Worm (Caenorhabditis elegans) whole organism, young adult: ENCODE results near the gene ZK632.11.
A peak's percentile ranks its signal among the peaks of the same experiment; 100 is the strongest.

Experiments used
- B0261.1 ChIP-seq: sonication (generic microtip); optimal IDR thresholded peaks from 2 replicates; lab custom pipeline; 2016; ENCODE audit warnings: mild to moderate bottlenecking, missing genetic modification characterization, moderate library complexity, missing compliant biosample characterization
- C06A6.2 ChIP-seq: fragments of 200-800 bp; sonication (Bioruptor generic); conservative IDR thresholded peaks from 2 replicates; pipeline ENCODE4 v1.3.6; 2022; ENCODE audit warnings: missing genetic modification characterization, missing compliant biosample characterization
- D2030.7 ChIP-seq: fragments of 200-800 bp; sonication (Bioruptor generic); IDR thresholded peaks from 2 replicates; pipeline ENCODE4 v1.3.6; 2022; ENCODE audit warnings: missing genetic modification reagents, missing genetic modification characterization, missing compliant biosample characterization
- F33H1.4 ChIP-seq: fragments of 200-800 bp; sonication (Bioruptor generic); IDR thresholded peaks from 2 replicates; pipeline ENCODE4 v1.3.6; 2022; ENCODE audit warnings: missing genetic modification reagents, missing genetic modification characterization, missing compliant biosample characterization
- F57C9.4 ChIP-seq: sonication (generic microtip); optimal IDR thresholded peaks from 2 replicates; lab custom pipeline; 2017; ENCODE audit warnings: mild to moderate bottlenecking, missing genetic modification characterization, missing compliant biosample characterization
- Y53G8AR.9 ChIP-seq: fragments of 200-800 bp; sonication (Bioruptor generic); conservative IDR thresholded peaks from 2 replicates; pipeline ENCODE4 v1.3.6; 2022; ENCODE audit warnings: missing genetic modification reagents, missing genetic modification characterization, missing compliant biosample characterization
- Y56A3A.18 ChIP-seq: fragments of 200-800 bp; sonication (Bioruptor generic); IDR thresholded peaks from 2 replicates; pipeline ENCODE4 v1.3.6; 2022; ENCODE audit warnings: missing genetic modification reagents, missing genetic modification characterization, missing compliant biosample characterization
- atf-7 ChIP-seq: sonication (generic microtip); optimal IDR thresholded peaks from 2 replicates; lab custom pipeline; 2017; ENCODE audit warnings: mild to moderate bottlenecking, missing genetic modification characterization, missing compliant biosample characterization
- ccch-3 ChIP-seq: fragments of 200-800 bp; sonication (Bioruptor generic); optimal IDR thresholded peaks from 2 replicates; lab custom pipeline; 2018; ENCODE audit warnings: mild to moderate bottlenecking, missing genetic modification characterization, missing compliant biosample characterization
- ceh-91 ChIP-seq: fragments of 200-800 bp; sonication (Bioruptor generic); IDR thresholded peaks from 2 replicates; pipeline ENCODE4 v1.3.6; 2022; ENCODE audit warnings: missing genetic modification reagents, missing genetic modification characterization, missing compliant biosample characterization
- chd-7 ChIP-seq: sonication (generic microtip); optimal IDR thresholded peaks from 2 replicates; lab custom pipeline; 2016; ENCODE audit warnings: mild to moderate bottlenecking, missing genetic modification characterization, moderate library complexity, missing compliant biosample characterization
- dpl-1 ChIP-seq: fragments of 150-350 bp; optimal IDR thresholded peaks from 2 replicates; lab custom pipeline; 2014; ENCODE audit warnings: missing biosample characterization, missing genetic modification reagents, missing genetic modification characterization
- ekl-4 ChIP-seq: fragments of 200-800 bp; sonication (Bioruptor generic); IDR thresholded peaks from 2 replicates; pipeline ENCODE4 v1.3.6; 2022; ENCODE audit warnings: missing genetic modification reagents, missing genetic modification characterization, missing compliant biosample characterization
- ets-4 ChIP-seq: fragments of 200-800 bp; sonication (Bioruptor generic); optimal IDR thresholded peaks from 2 replicates; lab custom pipeline; 2018; ENCODE audit warnings: mild to moderate bottlenecking, missing genetic modification characterization, missing compliant biosample characterization
- him-1 ChIP-seq: sonication (generic microtip); optimal IDR thresholded peaks from 2 replicates; lab custom pipeline; 2016; ENCODE audit warnings: missing genotype, missing genetic modification reagents, missing genetic modification characterization, missing compliant biosample characterization
- hlh-12 ChIP-seq: sonication (generic microtip); optimal IDR thresholded peaks from 2 replicates; lab custom pipeline; 2016; ENCODE audit warnings: missing genetic modification characterization, missing compliant biosample characterization
- hrde-1 ChIP-seq: sonication (generic microtip); optimal IDR thresholded peaks from 2 replicates; lab custom pipeline; 2016; ENCODE audit warnings: missing genetic modification characterization, mild to moderate bottlenecking, missing compliant biosample characterization, moderate library complexity, missing genotype, missing genetic modification reagents, borderline replicate concordance
- lin-26 ChIP-seq: fragments of 200-800 bp; sonication (Bioruptor generic); IDR thresholded peaks from 2 replicates; pipeline ENCODE4 v1.3.6; 2022; ENCODE audit warnings: missing genetic modification reagents, missing genetic modification characterization, missing compliant biosample characterization
- lin-35 ChIP-seq, 3 experiments: fragments of 150-350 bp in 2 of 3; sonication (generic microtip) in 1 of 3; optimal IDR thresholded peaks; 2 replicates each; lab custom pipeline; 2014 to 2018; ENCODE audit warnings: missing biosample characterization in 3 of 3, missing genetic modification characterization in 3 of 3, missing genetic modification reagents in 3 of 3
- lin-54 ChIP-seq: fragments of 200-800 bp; sonication (Bioruptor generic); optimal IDR thresholded peaks from 2 replicates; lab custom pipeline; 2018; ENCODE audit warnings: mild to moderate bottlenecking, missing genetic modification characterization, missing compliant biosample characterization
- lir-1 ChIP-seq: fragments of 200-800 bp; sonication (Bioruptor generic); conservative IDR thresholded peaks from 2 replicates; pipeline ENCODE4 v1.3.6; 2022; ENCODE audit warnings: missing genetic modification reagents, missing genetic modification characterization, missing compliant biosample characterization
- lsy-27 ChIP-seq: sonication (generic microtip); optimal IDR thresholded peaks from 2 replicates; lab custom pipeline; 2017; ENCODE audit warnings: missing genetic modification characterization, mild to moderate bottlenecking, missing compliant biosample characterization, antibody characterized with exemption, missing genotype, borderline replicate concordance; ENCODE audit not compliant: insufficient read depth
- madf-10 ChIP-seq: sonication (generic microtip); optimal IDR thresholded peaks from 2 replicates; lab custom pipeline; 2016; ENCODE audit warnings: mild to moderate bottlenecking, missing genetic modification characterization, missing compliant biosample characterization
- mcd-1 ChIP-seq: fragments of 200-800 bp; sonication (Bioruptor generic); IDR thresholded peaks from 2 replicates; pipeline ENCODE4 v1.3.6; 2022; ENCODE audit warnings: missing genetic modification reagents, missing genetic modification characterization, missing compliant biosample characterization
- mes-4 ChIP-seq: sonication (generic microtip); optimal IDR thresholded peaks from 2 replicates; lab custom pipeline; 2016; ENCODE audit warnings: missing genotype, missing genetic modification characterization, missing compliant biosample characterization
- nfya-1 ChIP-seq: sonication (generic microtip); optimal IDR thresholded peaks from 2 replicates; lab custom pipeline; 2017; ENCODE audit warnings: antibody characterized with exemption, missing compliant biosample characterization, missing genetic modification characterization, borderline replicate concordance; ENCODE audit not compliant: insufficient read depth
- nfya-2 ChIP-seq: fragments of 200-800 bp; sonication (Bioruptor generic); IDR thresholded peaks from 2 replicates; pipeline ENCODE4 v1.3.6; 2022; ENCODE audit warnings: missing genetic modification reagents, missing genetic modification characterization, missing compliant biosample characterization
- nfyb-1 ChIP-seq: fragments of 200-800 bp; sonication (Bioruptor generic); IDR thresholded peaks from 2 replicates; pipeline ENCODE4 v1.3.6; 2022; ENCODE audit warnings: missing genetic modification reagents, missing genetic modification characterization, missing compliant biosample characterization
- nhr-179 ChIP-seq: sonication (generic microtip); optimal IDR thresholded peaks from 2 replicates; lab custom pipeline; 2016; ENCODE audit warnings: mild to moderate bottlenecking, missing genetic modification characterization, missing compliant biosample characterization
- nhr-27 ChIP-seq: fragments of 200-800 bp; sonication (Bioruptor generic); optimal IDR thresholded peaks from 2 replicates; lab custom pipeline; 2018; ENCODE audit warnings: mild to moderate bottlenecking, missing genetic modification characterization, moderate library complexity, missing compliant biosample characterization
- nhr-90 ChIP-seq: sonication (generic microtip); optimal IDR thresholded peaks from 2 replicates; lab custom pipeline; 2016; ENCODE audit warnings: missing genotype, mild to moderate bottlenecking, missing genetic modification characterization, missing compliant biosample characterization
- pbrm-1 ChIP-seq: fragments of 200-800 bp; sonication (Bioruptor generic); IDR thresholded peaks from 2 replicates; pipeline ENCODE4 v1.3.6; 2022; ENCODE audit warnings: missing genetic modification reagents, missing genetic modification characterization, missing compliant biosample characterization
- rec-8 ChIP-seq, 2 experiments: sonication (generic microtip); optimal IDR thresholded peaks; 2 replicates each; lab custom pipeline; 2016; ENCODE audit warnings: mild to moderate bottlenecking in 2 of 2, missing genetic modification characterization in 2 of 2, missing genetic modification reagents in 2 of 2, missing genotype in 2 of 2, missing biosample characterization in 1 of 2, missing compliant biosample characterization in 1 of 2, moderate library complexity in 1 of 2
- rpc-1 ChIP-seq, 2 experiments: fragments of 150-350 bp in 1 of 2; sonication (generic microtip) in 1 of 2; optimal IDR thresholded peaks; 2 replicates each; lab custom pipeline; 2014 to 2018; ENCODE audit warnings: missing biosample characterization in 1 of 2, missing genetic modification characterization in 1 of 2, missing genetic modification reagents in 1 of 2, missing genotype in 1 of 2
- sdz-38 ChIP-seq: sonication (generic microtip); optimal IDR thresholded peaks from 2 replicates; lab custom pipeline; 2016; ENCODE audit warnings: missing genotype, missing genetic modification characterization, missing compliant biosample characterization
- sea-2 ChIP-seq: fragments of 200-800 bp; sonication (Bioruptor generic); IDR thresholded peaks from 2 replicates; pipeline ENCODE4 v1.3.6; 2022; ENCODE audit warnings: missing genetic modification characterization, missing compliant biosample characterization
- snpc-1.3 ChIP-seq: sonication (generic microtip); optimal IDR thresholded peaks from 2 replicates; lab custom pipeline; 2017; ENCODE audit warnings: missing genetic modification characterization, mild to moderate bottlenecking, missing compliant biosample characterization, antibody characterized with exemption, moderate library complexity, missing genotype, missing genetic modification reagents; ENCODE audit not compliant: insufficient read depth
- snpc-4 ChIP-seq, 5 experiments: fragments of 150-350 bp in 1 of 5; sonication (generic microtip) in 4 of 5; optimal IDR thresholded peaks; 2 replicates each; lab custom pipeline; 2014 to 2018; ENCODE audit warnings: missing genetic modification characterization in 5 of 5, missing biosample characterization in 3 of 5, antibody characterized with exemption in 2 of 5, mild to moderate bottlenecking in 2 of 5, missing compliant biosample characterization in 2 of 5, missing genotype in 2 of 5, moderate library complexity in 2 of 5, missing genetic modification reagents in 1 of 5
- somi-1 ChIP-seq: fragments of 200-800 bp; sonication (Bioruptor generic); optimal IDR thresholded peaks from 2 replicates; lab custom pipeline; 2018; ENCODE audit warnings: mild to moderate bottlenecking, missing genetic modification characterization, missing compliant biosample characterization
- tbp1 ChIP-seq: fragments of 200-800 bp; sonication (Bioruptor generic); optimal IDR thresholded peaks from 2 replicates; lab custom pipeline; 2018; ENCODE audit warnings: mild to moderate bottlenecking, missing genetic modification characterization, missing compliant biosample characterization
- tbx-9 ChIP-seq: sonication (generic microtip); optimal IDR thresholded peaks from 2 replicates; lab custom pipeline; 2016; ENCODE audit warnings: borderline replicate concordance, missing genetic modification characterization, inconsistent platforms, missing compliant biosample characterization
- unc-62 ChIP-seq: fragments of 150-350 bp; optimal IDR thresholded peaks from 2 replicates; lab custom pipeline; 2014; ENCODE audit warnings: missing biosample characterization, missing genetic modification reagents, missing genetic modification characterization
- ztf-22 ChIP-seq: fragments of 200-800 bp; sonication (Bioruptor generic); optimal IDR thresholded peaks from 2 replicates; lab custom pipeline; 2018; ENCODE audit warnings: mild to moderate bottlenecking, missing genetic modification characterization, moderate library complexity, missing compliant biosample characterization
- ztf-25 ChIP-seq: fragments of 200-800 bp; sonication (Bioruptor generic); IDR thresholded peaks from 2 replicates; pipeline ENCODE4 v1.3.6; 2022; ENCODE audit warnings: missing genetic modification reagents, missing genetic modification characterization, missing compliant biosample characterization
- ztf-26 ChIP-seq: sonication (generic microtip); optimal IDR thresholded peaks from 2 replicates; lab custom pipeline; 2017; ENCODE audit warnings: missing genetic modification characterization, missing compliant biosample characterization

Gene ZK632.11

ce11 chrIII:9853667-9854620 is 26.2 kb downstream of the ZK632.11 start (continued):
- no peak for TF ChIP-seq nhr-179
- no peak for TF ChIP-seq lir-1 (GFP tag; lab: Robert Waterston, UW)
- TF ChIP-seq Y56A3A.18 (GFP tag; lab: Robert Waterston, UW): peak; percentile 72; the same call in 1 of the 2 replicates
- no peak for TF ChIP-seq tbp1 (GFP tag; lab: Kevin White, UChicago)
- TF ChIP-seq hrde-1 (tag; lab: Kevin White, UChicago): no peak
- TF ChIP-seq D2030.7: no peak
- TF ChIP-seq lsy-27 (tag; lab: Kevin White, UChicago): no peak
- no peak for TF ChIP-seq dpl-1 (GFP tag; lab: Kevin White, UChicago)
- no peak for TF ChIP-seq ceh-91 (GFP tag; lab: Robert Waterston, UW)
- no peak; the same call in 1 of the 2 replicates for TF ChIP-seq nfyb-1 (GFP tag; lab: Robert Waterston, UW)
- TF ChIP-seq mcd-1 (GFP tag; lab: Robert Waterston, UW): no peak
- TF ChIP-seq rec-8 (tag; optimal IDR thresholded peaks at IDR 0.05; lab: Kevin White, UChicago): no peak
- no peak for TF ChIP-seq B0261.1 (tag; lab: Kevin White, UChicago)
- no peak for TF ChIP-seq snpc-4 (GFP tag; optimal IDR thresholded peaks at IDR 0.05; lab: Kevin White, UChicago)
- no peak for TF ChIP-seq snpc-4 (tag; optimal IDR thresholded peaks at IDR 0.05; lab: Kevin White, UChicago)
- no peak for TF ChIP-seq ztf-25 (GFP tag; lab: Robert Waterston, UW)
- TF ChIP-seq Y53G8AR.9 (GFP tag; lab: Robert Waterston, UW): 0 out of 2 replicates have a peak, but pooled peaks have one; percentile 51
- no peak for TF ChIP-seq ets-4 (GFP tag; lab: Kevin White, UChicago)
- no peak for TF ChIP-seq lin-54
- peak; percentile 25; the same call in 1 of the 2 replicates for TF ChIP-seq pbrm-1
- TF ChIP-seq ccch-3: no peak
- no peak for TF ChIP-seq chd-7 (tag; lab: Kevin White, UChicago)
- TF ChIP-seq rpc-1 (optimal IDR thresholded peaks at IDR 0.05; lab: Kevin White, UChicago): no peak
- TF ChIP-seq rpc-1 (tag; optimal IDR thresholded peaks at IDR 0.05; lab: Kevin White, UChicago): no peak
- TF ChIP-seq nfya-1: no peak
- no peak for TF ChIP-seq tbx-9 (tag; lab: Kevin White, UChicago)
- TF ChIP-seq snpc-1.3 (tag; lab: Kevin White, UChicago): no peak
- no peak for TF ChIP-seq unc-62 (GFP tag; lab: Kevin White, UChicago)
- TF ChIP-seq lin-26 (GFP tag; lab: Robert Waterston, UW): no peak
- no peak for TF ChIP-seq hlh-12
- TF ChIP-seq F33H1.4: no peak
- peak; percentile 98 for TF ChIP-seq him-1 (tag; lab: Kevin White, UChicago)
- TF ChIP-seq nhr-27: no peak
- no peak for TF ChIP-seq C06A6.2 (GFP tag; lab: Robert Waterston, UW)
- TF ChIP-seq ztf-26 (tag; lab: Kevin White, UChicago): no peak
- TF ChIP-seq ekl-4 (GFP tag; lab: Robert Waterston, UW): no peak
- no peak for TF ChIP-seq sdz-38 (tag; lab: Kevin White, UChicago)
- TF ChIP-seq F57C9.4 (tag; lab: Kevin White, UChicago): no peak
- TF ChIP-seq nfya-2 (GFP tag; lab: Robert Waterston, UW): no peak
- TF ChIP-seq sea-2: no peak
- peak in 1 of 3 experiments; percentile 2 for TF ChIP-seq lin-35 (GFP tag; optimal IDR thresholded peaks at IDR 0.05; lab: Kevin White, UChicago)
- TF ChIP-seq nhr-90 (tag; lab: Kevin White, UChicago): no peak
- no peak for TF ChIP-seq atf-7
- TF ChIP-seq mes-4 (tag; lab: Kevin White, UChicago): no peak
- no peak for TF ChIP-seq ztf-22
- no peak for TF ChIP-seq madf-10
- TF ChIP-seq somi-1 (GFP tag; lab: Kevin White, UChicago): peak; percentile 2
